Worm (Caenorhabditis elegans) whole organism, late embryonic: ENCODE data around the gene K07G6.1.

ENCODE experiments used
- ama-1 ChIP-seq: fragments of 150-350 bp; optimal IDR thresholded peaks from 2 replicates; lab custom pipeline; 2014
- ceh-14 ChIP-seq: sonication (generic microtip); optimal IDR thresholded peaks from 2 replicates; lab custom pipeline; 2016; ENCODE audit warnings: missing genotype, missing genetic modification characterization, missing compliant biosample characterization
- ceh-48 ChIP-seq: sonication (generic microtip); optimal IDR thresholded peaks from 2 replicates; lab custom pipeline; 2016; ENCODE audit warnings: missing genetic modification characterization, inconsistent platforms, missing compliant biosample characterization
- che-1 ChIP-seq: sonication (generic microtip); optimal IDR thresholded peaks from 2 replicates; lab custom pipeline; 2016; ENCODE audit warnings: mild to moderate bottlenecking, missing genetic modification characterization, missing compliant biosample characterization
- elt-2 ChIP-seq: sonication (generic microtip); optimal IDR thresholded peaks from 2 replicates; lab custom pipeline; 2016; ENCODE audit warnings: missing genetic modification reagents, missing genetic modification characterization, missing compliant biosample characterization
- fkh-10 ChIP-seq: fragments of 150-350 bp; optimal IDR thresholded peaks from 2 replicates; lab custom pipeline; 2014; ENCODE audit warnings: missing biosample characterization, missing genetic modification reagents, missing genetic modification characterization
- lin-11 ChIP-seq: fragments of 200-800 bp; sonication (Bioruptor generic); optimal IDR thresholded peaks from 2 replicates; lab custom pipeline; 2018; ENCODE audit warnings: mild to moderate bottlenecking, missing genetic modification characterization, missing compliant biosample characterization
- sdc-2 ChIP-seq: sonication (generic microtip); optimal IDR thresholded peaks from 2 replicates; lab custom pipeline; 2016; ENCODE audit warnings: missing genotype, missing genetic modification characterization, missing compliant biosample characterization

ce11 chrII:1719153-1719552 lies 22.2 kb upstream of the K07G6.1 start, which contains the start of gene fbxb-48:
- TF ChIP-seq lin-11 (tag; lab: Kevin White, UChicago) (no peak), fkh-10 (no peak), ceh-48 (no peak), ceh-14 (tag; lab: Kevin White, UChicago) (no peak), che-1 (no peak), sdc-2 (tag; lab: Kevin White, UChicago) (no peak), ama-1 (lab: Kevin White, UChicago) (no peak), elt-2 (no peak)
